Worm (Caenorhabditis elegans) whole organism, L3 larva: ENCODE data around the gene zig-5.

ENCODE experiments used
- aly-2 ChIP-seq: fragments of 150-350 bp; optimal IDR thresholded peaks from 2 replicates; lab custom pipeline; 2014; ENCODE audit warnings: missing biosample characterization, missing genetic modification characterization
- ceh-16 ChIP-seq: sonication (generic microtip); optimal IDR thresholded peaks from 2 replicates; lab custom pipeline; 2017; ENCODE audit warnings: missing biosample characterization, missing genetic modification characterization
- egl-27 ChIP-seq: sonication (generic microtip); optimal IDR thresholded peaks from 4 replicates; lab custom pipeline; 2017; ENCODE audit warnings: missing biosample characterization, missing genetic modification reagents, missing genetic modification characterization
- egl-5 ChIP-seq: fragments of 150-350 bp; optimal IDR thresholded peaks from 2 replicates; lab custom pipeline; 2017; ENCODE audit warnings: missing biosample characterization, missing genetic modification reagents, missing genetic modification characterization, inconsistent platforms
- nhr-25 ChIP-seq: sonication (generic microtip); optimal IDR thresholded peaks from 2 replicates; lab custom pipeline; 2017; ENCODE audit warnings: missing biosample characterization, missing genetic modification characterization
- pha-4 ChIP-seq: fragments of 150-350 bp; optimal IDR thresholded peaks from 2 replicates; lab custom pipeline; 2014; ENCODE audit warnings: missing biosample characterization, missing genetic modification reagents, missing genetic modification characterization
- snpc-4 ChIP-seq: fragments of 150-350 bp; optimal IDR thresholded peaks from 2 replicates; lab custom pipeline; 2014; ENCODE audit warnings: missing biosample characterization, missing genetic modification characterization
- unc-62 ChIP-seq: fragments of 150-350 bp; sonication (generic microtip); optimal IDR thresholded peaks from 4 replicates; lab custom pipeline; 2014; ENCODE audit warnings: missing biosample characterization, missing genetic modification reagents, missing genetic modification characterization
- ztf-4 ChIP-seq: fragments of 150-350 bp; optimal IDR thresholded peaks from 2 replicates; lab custom pipeline; 2014; ENCODE audit warnings: missing biosample characterization, missing genetic modification characterization

ce11 chrIII:10904320-10904961 is 48.9 kb downstream of the zig-5 start:
- TF ChIP-seq ceh-16 (tag; lab: Kevin White, UChicago) = no peak
- no peak for TF ChIP-seq egl-5 (tag; lab: Kevin White, UChicago)
- no peak for TF ChIP-seq egl-27 (tag; lab: Kevin White, UChicago)
- no peak for TF ChIP-seq snpc-4 (tag; lab: Kevin White, UChicago)
- no peak for TF ChIP-seq aly-2 (tag; lab: Kevin White, UChicago)
- TF ChIP-seq ztf-4 (tag; lab: Kevin White, UChicago) = no peak
- TF ChIP-seq nhr-25 = no peak
- TF ChIP-seq pha-4 = no peak
- TF ChIP-seq unc-62 (GFP tag; lab: Kevin White, UChicago) = no peak
